Worm (Caenorhabditis elegans): Measurements from ENCODE around the gene ceh-81.

DNA sequence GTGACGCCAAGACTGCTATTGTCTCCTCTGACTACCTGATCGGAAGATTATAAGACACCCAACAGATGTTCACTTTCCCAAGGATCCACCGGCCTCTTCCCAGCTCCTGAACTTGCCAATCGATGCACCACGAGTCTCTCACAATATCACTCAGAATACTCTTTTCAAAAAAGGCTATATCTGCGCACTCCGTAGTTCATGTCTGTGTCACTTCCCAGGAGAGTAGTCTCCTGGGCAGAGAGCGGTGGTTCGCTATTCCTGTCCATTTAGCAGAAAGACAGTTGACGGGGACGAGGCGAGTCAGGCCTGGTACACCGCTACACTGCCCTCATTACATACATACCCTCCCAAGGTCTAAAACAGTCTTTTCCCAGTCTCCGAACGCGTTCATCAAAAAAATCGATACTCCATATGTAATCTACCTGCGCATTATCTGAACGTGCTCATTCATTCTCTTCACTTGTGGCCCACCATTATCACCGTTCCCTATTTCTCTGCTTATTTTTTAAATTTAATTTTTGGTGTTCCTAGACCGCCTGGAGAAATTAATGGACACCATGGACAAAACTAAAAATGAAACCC, 15.3 kb upstream of the ceh-81 start, which contains the start of gene btb-6:
- TF ChIP-seq dao-5 (tag; optimal IDR thresholded peaks at IDR 0.05) (no peak), W03F9.2 (tag; optimal IDR thresholded peaks at IDR 0.05) (no peak), him-1 (tag; optimal IDR thresholded peaks at IDR 0.05) (no peak)

Measured in whole organism, L4/young adult.